Fruit fly (Drosophila melanogaster) S2 (cell line): ENCODE measurements around the gene CG46427.

Experiments used
- CG8478 ChIP-seq: fragments of >200 bp; optimal IDR thresholded peaks from 2 replicates; lab custom pipeline; 2018
- CTCF ChIP-seq, 2 experiments: fragments of >200 bp; optimal IDR thresholded peaks; 2 replicates each; lab custom pipeline; 2018

Gene CG46427

dm6 chr3R:12443769-12444168 is 4.8 kb upstream of the CG46427 start:
- TF ChIP-seq CG8478 (lab: Kevin White, UChicago) = no peak
- no peak for TF ChIP-seq CTCF (optimal IDR thresholded peaks at IDR 0.05; lab: Kevin White, UChicago)

dm6 chr3R:12442601-12443533 is 3.9 kb upstream of the CG46427 start:
- TF ChIP-seq CG8478 (lab: Kevin White, UChicago) (no peak), CTCF (optimal IDR thresholded peaks at IDR 0.05; lab: Kevin White, UChicago) (no peak)

- TF ChIP-seq CTCF (optimal IDR thresholded peaks at IDR 0.05; lab: Kevin White, UChicago) (no peak), CG8478 (lab: Kevin White, UChicago) (no peak)
Observed at dm6 chr3R:12441008-12441606, 2.2 kb upstream of the CG46427 start.

dm6 chr3R:12439401-12440143 is 633 bp upstream of the CG46427 start, which contains the start of gene Desat1:
Desat1 (plus strand) TSS chr3R:12439600.
- TF ChIP-seq CTCF (optimal IDR thresholded peaks at IDR 0.05; lab: Kevin White, UChicago) (peak in 1 of 2 experiments; percentile 5), CG8478 (lab: Kevin White, UChicago) (no peak)

- TF ChIP-seq CTCF (optimal IDR thresholded peaks at IDR 0.05; lab: Kevin White, UChicago) = no peak
- no peak for TF ChIP-seq CG8478 (lab: Kevin White, UChicago)
Observed at dm6 chr3R:12435948-12436347, 3.0 kb downstream of the CG46427 start, which contains the start of gene Desat2. Desat2 (plus strand) TSS chr3R:12436248.

- TF ChIP-seq CG8478 (lab: Kevin White, UChicago) (no peak), CTCF (optimal IDR thresholded peaks at IDR 0.05; lab: Kevin White, UChicago) (no peak)
Observed at dm6 chr3R:12433764-12434163, 5.2 kb downstream of the CG46427 start, which contains the start of the genes Aos1 and Srlp. Aos1 (minus strand) TSS chr3R:12433822. Srlp (plus strand) TSS chr3R:12434098.

dm6 chr3R:12431030-12431489 is 7.9 kb downstream of the CG46427 start, which contains the start of gene Prosalpha2:
Prosalpha2 (plus strand) TSS chr3R:12431321.
- no peak for TF ChIP-seq CTCF (optimal IDR thresholded peaks at IDR 0.05; lab: Kevin White, UChicago)
- TF ChIP-seq CG8478 (lab: Kevin White, UChicago) = no peak

- TF ChIP-seq CG8478 (lab: Kevin White, UChicago) = no peak
- no peak for TF ChIP-seq CTCF (optimal IDR thresholded peaks at IDR 0.05; lab: Kevin White, UChicago)
Observed at dm6 chr3R:12429120-12429610, 9.8 kb downstream of the CG46427 start, which contains the start of the genes CG5641 and CG5245. CG5641 (minus strand) TSS chr3R:12429282. CG5245 (plus strand) TSS chr3R:12429560.

dm6 chr3R:12426310-12426653 is 12.7 kb downstream of the CG46427 start, which contains the start of gene NANS:
NANS (plus strand) TSS chr3R:12426578.
- no peak for TF ChIP-seq CTCF (optimal IDR thresholded peaks at IDR 0.05; lab: Kevin White, UChicago)
- TF ChIP-seq CG8478 (lab: Kevin White, UChicago) = no peak

- TF ChIP-seq CG8478 (lab: Kevin White, UChicago) (no peak), CTCF (optimal IDR thresholded peaks at IDR 0.05; lab: Kevin White, UChicago) (peak in 1 of 2 experiments; percentile 12)
Observed at dm6 chr3R:12425510-12426309, 13.2 kb downstream of the CG46427 start, which contains the start of gene Pp1-87B. Pp1-87B (minus strand) TSS chr3R:12425917.

- TF ChIP-seq CG8478 (lab: Kevin White, UChicago) (no peak), CTCF (optimal IDR thresholded peaks at IDR 0.05; lab: Kevin White, UChicago) (no peak)
Observed at dm6 chr3R:12423997-12424396, 14.9 kb downstream of the CG46427 start.

dm6 chr3R:12422379-12422975 is 16.5 kb downstream of the CG46427 start, which contains the start of the genes Scgbeta and CG17202:
Scgbeta (minus strand) TSS chr3R:12422429.
CG17202 (plus strand) TSS chr3R:12422768.
- TF ChIP-seq CG8478 (lab: Kevin White, UChicago) (no peak), CTCF (optimal IDR thresholded peaks at IDR 0.05; lab: Kevin White, UChicago) (peak; percentile 20 to 23)
